Fruit fly (Drosophila melanogaster) whole organism, embryonic: ENCODE results near the gene FRG1.
A peak's percentile ranks its signal among the peaks of the same experiment; 100 is the strongest.

ENCODE experiments used
- Antp ChIP-seq: fragments of 200-800 bp; sonication (Bioruptor generic); optimal IDR thresholded peaks from 3 replicates; lab custom pipeline; 2016; ENCODE audit warnings: missing biosample characterization, missing genetic modification characterization
- Blimp-1 ChIP-seq: fragments of 200-800 bp; sonication (Bioruptor generic); optimal IDR thresholded peaks from 3 replicates; lab custom pipeline; 2018; ENCODE audit warnings: missing biosample characterization, missing genetic modification characterization, mild to moderate bottlenecking, moderate library complexity, missing genetic modification reagents
- CG11085 ChIP-seq: fragments of 200-800 bp; sonication (Bioruptor generic); IDR thresholded peaks from 2 replicates; pipeline ENCODE4 v1.3.6; 2022; ENCODE audit warnings: missing biosample characterization, missing genetic modification characterization
- CG11696 ChIP-seq: fragments of 200-800 bp; sonication (Bioruptor generic); IDR thresholded peaks from 2 replicates; pipeline ENCODE4 v1.3.6; 2022; ENCODE audit warnings: missing biosample characterization, missing genetic modification characterization
- CG12236 ChIP-seq: fragments of 200-800 bp; sonication (Bioruptor generic); optimal IDR thresholded peaks from 2 replicates; lab custom pipeline; 2016; ENCODE audit warnings: missing biosample characterization, missing genetic modification characterization
- CG12769 ChIP-seq: fragments of 200-800 bp; sonication (Bioruptor generic); optimal IDR thresholded peaks from 2 replicates; lab custom pipeline; 2019; ENCODE audit warnings: missing biosample characterization, mild to moderate bottlenecking, missing genetic modification characterization, moderate library complexity
- CG12942 ChIP-seq: fragments of 200-800 bp; sonication (Bioruptor generic); optimal IDR thresholded peaks from 3 replicates; lab custom pipeline; 2016; ENCODE audit warnings: missing biosample characterization, missing genetic modification characterization
- CG13624 ChIP-seq: fragments of 200-800 bp; sonication (Bioruptor generic); optimal IDR thresholded peaks from 2 replicates; lab custom pipeline; 2016; ENCODE audit warnings: missing biosample characterization, missing genetic modification characterization
- CG14014 ChIP-seq: fragments of 200-800 bp; sonication (Bioruptor generic); IDR thresholded peaks from 2 replicates; pipeline ENCODE4 v1.3.6; 2022; ENCODE audit warnings: missing biosample characterization, missing genetic modification characterization
- CG14050 ChIP-seq: fragments of 200-800 bp; sonication (Bioruptor generic); IDR thresholded peaks from 3 replicates; pipeline ENCODE4 v1.3.6; 2022; ENCODE audit warnings: missing biosample characterization, missing genetic modification characterization
- CG14965 ChIP-seq: fragments of 200-800 bp; sonication (Bioruptor generic); optimal IDR thresholded peaks from 2 replicates; lab custom pipeline; 2016; ENCODE audit warnings: missing biosample characterization, missing genetic modification characterization, borderline replicate concordance
- CG15479 ChIP-seq: fragments of 200-800 bp; sonication (Bioruptor generic); optimal IDR thresholded peaks from 3 replicates; lab custom pipeline; 2019; ENCODE audit warnings: missing biosample characterization, mild to moderate bottlenecking, missing genetic modification characterization, moderate library complexity
- CG17568 ChIP-seq: fragments of 200-800 bp; sonication (Bioruptor generic); optimal IDR thresholded peaks from 2 replicates; lab custom pipeline; 2018; ENCODE audit warnings: missing biosample characterization, mild to moderate bottlenecking, missing genetic modification characterization, moderate library complexity
- CG18262 ChIP-seq: fragments of 200-800 bp; optimal IDR thresholded peaks from 3 replicates; lab custom pipeline; 2019; ENCODE audit warnings: missing biosample characterization, mild to moderate bottlenecking, missing genetic modification characterization, moderate library complexity
- CG18619 ChIP-seq: fragments of 200-800 bp; sonication (Bioruptor generic); optimal IDR thresholded peaks from 3 replicates; lab custom pipeline; 2017; ENCODE audit warnings: missing biosample characterization, mild to moderate bottlenecking, missing genetic modification characterization
- CG2202 ChIP-seq: fragments of 200-800 bp; sonication (Bioruptor generic); optimal IDR thresholded peaks from 2 replicates; lab custom pipeline; 2018; ENCODE audit warnings: missing biosample characterization, mild to moderate bottlenecking, missing genetic modification characterization
- CG30403 ChIP-seq: fragments of 200-800 bp; sonication (Bioruptor generic); optimal IDR thresholded peaks from 3 replicates; lab custom pipeline; 2016; ENCODE audit warnings: missing biosample characterization, missing genetic modification characterization
- CG32772 ChIP-seq: fragments of 200-800 bp; sonication (Bioruptor generic); IDR thresholded peaks from 2 replicates; pipeline ENCODE4 v1.3.6; 2022; ENCODE audit warnings: missing biosample characterization, missing genetic modification characterization
- CG6254 ChIP-seq: fragments of 200-800 bp; sonication (Bioruptor generic); optimal IDR thresholded peaks from 3 replicates; lab custom pipeline; 2017; ENCODE audit warnings: mild to moderate bottlenecking, missing biosample characterization, missing genetic modification reagents, missing genetic modification characterization
- CG6654 ChIP-seq: fragments of 200-800 bp; sonication (Bioruptor generic); optimal IDR thresholded peaks from 2 replicates; lab custom pipeline; 2017; ENCODE audit warnings: missing biosample characterization, mild to moderate bottlenecking, missing genetic modification characterization
- CG6689 ChIP-seq: fragments of 200-800 bp; sonication (Bioruptor generic); IDR thresholded peaks from 2 replicates; pipeline ENCODE4 v1.3.6; 2022; ENCODE audit warnings: missing biosample characterization, missing genetic modification characterization
- Dad ChIP-seq: fragments of 200-800 bp; sonication (Bioruptor generic); optimal IDR thresholded peaks from 3 replicates; lab custom pipeline; 2016; ENCODE audit warnings: missing biosample characterization, missing genetic modification characterization
- Dfd ChIP-seq, 2 experiments: fragments of >200 bp; optimal IDR thresholded peaks; 2 replicates each; lab custom pipeline; 2017; ENCODE audit warnings: missing biosample characterization in 2 of 2, missing genetic modification characterization in 2 of 2
- E2f2 ChIP-seq: fragments of 200-800 bp; sonication (Bioruptor generic); IDR thresholded peaks from 2 replicates; pipeline ENCODE4 v1.3.6; 2022; ENCODE audit warnings: missing biosample characterization, missing genetic modification characterization
- Elba2 ChIP-seq: fragments of 200-800 bp; sonication (Bioruptor generic); optimal IDR thresholded peaks from 3 replicates; lab custom pipeline; 2016; ENCODE audit warnings: missing biosample characterization, missing genetic modification characterization
- GATAe ChIP-seq: fragments of 200-800 bp; sonication (Bioruptor generic); conservative IDR thresholded peaks from 2 replicates; pipeline ENCODE4 v1.3.6; 2022; ENCODE audit warnings: missing biosample characterization, missing genetic modification characterization
- Gsc ChIP-seq: fragments of 200-800 bp; sonication (Bioruptor generic); IDR thresholded peaks from 2 replicates; pipeline ENCODE4 v1.3.6; 2022; ENCODE audit warnings: missing biosample characterization, missing genetic modification characterization
- Gug ChIP-seq: fragments of 200-800 bp; sonication (Bioruptor generic); IDR thresholded peaks from 4 replicates; pipeline ENCODE4 v1.3.6; 2022; ENCODE audit warnings: missing biosample characterization, missing genetic modification characterization
- HLH54F ChIP-seq: fragments of 200-800 bp; sonication (Bioruptor generic); optimal IDR thresholded peaks from 3 replicates; lab custom pipeline; 2016; ENCODE audit warnings: missing biosample characterization, missing genetic modification characterization
- Mrtf ChIP-seq: fragments of 200-800 bp; sonication (Bioruptor generic); IDR thresholded peaks from 3 replicates; pipeline ENCODE4 v1.3.6; 2022; ENCODE audit warnings: missing biosample characterization, missing genetic modification characterization
- Rx ChIP-seq: fragments of 200-800 bp; sonication (Bioruptor generic); IDR thresholded peaks from 2 replicates; pipeline ENCODE4 v1.3.6; 2022; ENCODE audit warnings: missing biosample characterization, missing genetic modification characterization
- Ssrp ChIP-seq: fragments of 200-800 bp; sonication (Bioruptor generic); optimal IDR thresholded peaks from 2 replicates; lab custom pipeline; 2018; ENCODE audit warnings: missing biosample characterization, mild to moderate bottlenecking, missing genetic modification characterization, moderate library complexity
- YL-1 ChIP-seq: fragments of 200-800 bp; sonication (Bioruptor generic); optimal IDR thresholded peaks from 3 replicates; lab custom pipeline; 2017; ENCODE audit warnings: missing biosample characterization, mild to moderate bottlenecking, missing genetic modification characterization
- abd-A ChIP-seq: fragments of 200-800 bp; sonication (Bioruptor generic); optimal IDR thresholded peaks from 3 replicates; lab custom pipeline; 2019; ENCODE audit warnings: missing biosample characterization, mild to moderate bottlenecking, missing genetic modification characterization, moderate library complexity
- chinmo ChIP-seq: fragments of 200-800 bp; sonication (Bioruptor generic); IDR thresholded peaks from 4 replicates; pipeline ENCODE4 v1.3.6; 2022; ENCODE audit warnings: missing biosample characterization, missing genetic modification characterization; ENCODE audit not compliant: partially characterized antibody
- ci ChIP-seq: fragments of 200-800 bp; sonication (Bioruptor generic); IDR thresholded peaks from 3 replicates; pipeline ENCODE4 v1.3.6; 2022; ENCODE audit warnings: missing biosample characterization, missing genetic modification characterization
- fd96Cb ChIP-seq: fragments of 200-800 bp; sonication (Bioruptor generic); optimal IDR thresholded peaks from 2 replicates; lab custom pipeline; 2018; ENCODE audit warnings: missing biosample characterization, mild to moderate bottlenecking, missing genetic modification characterization, moderate library complexity
- fu2 ChIP-seq: fragments of 200-800 bp; sonication (Bioruptor generic); optimal IDR thresholded peaks from 2 replicates; lab custom pipeline; 2016; ENCODE audit warnings: missing biosample characterization, missing genetic modification characterization
- grau ChIP-seq: fragments of 200-800 bp; optimal IDR thresholded peaks from 3 replicates; lab custom pipeline; 2019; ENCODE audit warnings: missing biosample characterization, mild to moderate bottlenecking, missing genetic modification characterization, moderate library complexity
- hb ChIP-seq: fragments of 200-800 bp; sonication (Bioruptor generic); IDR thresholded peaks from 3 replicates; pipeline ENCODE4 v1.3.6; 2022; ENCODE audit warnings: missing biosample characterization, missing genetic modification characterization; ENCODE audit not compliant: partially characterized antibody
- ind ChIP-seq: fragments of 200-800 bp; sonication (Bioruptor generic); optimal IDR thresholded peaks from 3 replicates; lab custom pipeline; 2016; ENCODE audit warnings: missing biosample characterization, missing genetic modification characterization
- kah ChIP-seq: fragments of 200-800 bp; sonication (Bioruptor generic); optimal IDR thresholded peaks from 2 replicates; lab custom pipeline; 2018; ENCODE audit warnings: missing biosample characterization, mild to moderate bottlenecking, missing genetic modification characterization
- ken ChIP-seq: fragments of 200-800 bp; sonication (Bioruptor generic); IDR thresholded peaks from 3 replicates; pipeline ENCODE4 v1.3.6; 2022; ENCODE audit warnings: missing biosample characterization, missing genetic modification characterization
- nerfin-1 ChIP-seq: fragments of 200-800 bp; sonication (Bioruptor generic); optimal IDR thresholded peaks from 3 replicates; lab custom pipeline; 2019; ENCODE audit warnings: missing biosample characterization, mild to moderate bottlenecking, missing genetic modification characterization, moderate library complexity
- phol ChIP-seq: fragments of 200-800 bp; sonication (Bioruptor generic); optimal IDR thresholded peaks from 3 replicates; lab custom pipeline; 2018; ENCODE audit warnings: missing biosample characterization, mild to moderate bottlenecking, missing genetic modification characterization, moderate library complexity
- pita ChIP-seq: fragments of 200-800 bp; sonication (Bioruptor generic); optimal IDR thresholded peaks from 2 replicates; lab custom pipeline; 2017; ENCODE audit warnings: missing biosample characterization, mild to moderate bottlenecking, missing genetic modification characterization
- run ChIP-seq: fragments of 200-800 bp; sonication (Bioruptor generic); optimal IDR thresholded peaks from 3 replicates; lab custom pipeline; 2018; ENCODE audit warnings: missing biosample characterization, mild to moderate bottlenecking, missing genetic modification characterization
- sd ChIP-seq: fragments of 200-800 bp; sonication (Bioruptor generic); optimal IDR thresholded peaks from 3 replicates; lab custom pipeline; 2018; ENCODE audit warnings: missing biosample characterization, mild to moderate bottlenecking, missing genetic modification characterization, moderate library complexity
- sens-2 ChIP-seq: fragments of 200-800 bp; sonication (Bioruptor generic); IDR thresholded peaks from 2 replicates; pipeline ENCODE4 v1.3.6; 2022; ENCODE audit warnings: missing biosample characterization, missing genetic modification characterization
- sima ChIP-seq: fragments of 200-800 bp; sonication (Bioruptor generic); optimal IDR thresholded peaks from 2 replicates; lab custom pipeline; 2016; ENCODE audit warnings: missing biosample characterization, missing genetic modification characterization
- trem ChIP-seq: fragments of 200-800 bp; optimal IDR thresholded peaks from 3 replicates; lab custom pipeline; 2019; ENCODE audit warnings: missing biosample characterization, mild to moderate bottlenecking, missing genetic modification characterization, moderate library complexity
- unpg ChIP-seq: fragments of 200-800 bp; sonication (Bioruptor generic); optimal IDR thresholded peaks from 3 replicates; lab custom pipeline; 2018; ENCODE audit warnings: missing biosample characterization, mild to moderate bottlenecking, missing genetic modification characterization, moderate library complexity

Gene FRG1

DNA sequence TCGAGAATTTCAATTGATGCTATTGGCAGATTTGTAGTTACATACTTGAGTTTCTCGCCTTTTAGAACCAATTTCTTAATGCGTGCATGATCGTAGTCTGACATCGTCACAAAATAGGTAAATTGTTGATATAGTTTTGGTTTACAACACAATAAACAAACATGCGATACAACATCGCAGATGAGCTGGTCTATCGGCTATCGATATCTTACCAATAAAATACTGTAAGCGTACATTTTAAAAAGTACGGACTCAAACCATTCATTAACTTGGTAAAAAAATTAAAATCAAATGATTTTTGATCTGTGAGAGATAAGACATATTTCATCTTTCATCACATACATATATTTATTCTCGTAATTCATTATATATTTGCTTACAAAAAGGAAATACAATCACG is at the start of gene FRG1 (continued):
- no peak for TF ChIP-seq Dfd (GFP tag; optimal IDR thresholded peaks at IDR 0.05; lab: Kevin White, UChicago)
- TF ChIP-seq unpg, result no peak
- no peak for TF ChIP-seq CG14014 (GFP tag; lab: Robert Waterston, UW)
- 0 out of 4 replicates have a peak, but pooled peaks have one; percentile 69 for TF ChIP-seq chinmo (GFP tag; lab: Robert Waterston, UW)
- no peak for TF ChIP-seq CG13624 (GFP tag; lab: Kevin White, UChicago)
- TF ChIP-seq Elba2, result no peak
- no peak for TF ChIP-seq CG14050 (GFP tag; lab: Robert Waterston, UW)
- TF ChIP-seq CG2202, result no peak
- no peak for TF ChIP-seq Mrtf
- no peak for TF ChIP-seq CG12769 (tag; lab: Kevin White, UChicago)
- no peak for TF ChIP-seq abd-A
- TF ChIP-seq Gug (GFP tag; lab: Robert Waterston, UW), result no peak
- TF ChIP-seq Rx (GFP tag; lab: Robert Waterston, UW), result no peak
- TF ChIP-seq CG6689 (GFP tag; lab: Robert Waterston, UW), result no peak
- no peak for TF ChIP-seq CG15479 (GFP tag; lab: Kevin White, UChicago)
- TF ChIP-seq CG30403 (GFP tag; lab: Kevin White, UChicago), result no peak
- TF ChIP-seq Blimp-1 (GFP tag; lab: Kevin White, UChicago), result no peak
- no peak for TF ChIP-seq CG11085 (GFP tag; lab: Robert Waterston, UW)
- no peak for TF ChIP-seq CG6654
- TF ChIP-seq ken (GFP tag; lab: Robert Waterston, UW), result no peak
- TF ChIP-seq CG18619 (GFP tag; lab: Kevin White, UChicago), result no peak
- peak; percentile 34 for TF ChIP-seq phol (tag; lab: Kevin White, UChicago)
- TF ChIP-seq CG6254, result no peak
- TF ChIP-seq fu2 (GFP tag; lab: Kevin White, UChicago), result no peak
- TF ChIP-seq Ssrp, result no peak
- TF ChIP-seq Antp (GFP tag; lab: Kevin White, UChicago), result no peak
- no peak for TF ChIP-seq CG12942 (GFP tag; lab: Kevin White, UChicago)
- no peak for TF ChIP-seq kah (GFP tag; lab: Kevin White, UChicago)
- no peak for TF ChIP-seq run (tag; lab: Kevin White, UChicago)
- TF ChIP-seq grau (tag; lab: Kevin White, UChicago), result peak; percentile 7
- TF ChIP-seq sens-2 (GFP tag; lab: Robert Waterston, UW), result no peak
- no peak for TF ChIP-seq CG12236 (GFP tag; lab: Kevin White, UChicago)
- peak; percentile 68 for TF ChIP-seq E2f2 (GFP tag; lab: Robert Waterston, UW)
- TF ChIP-seq CG18262 (tag; lab: Kevin White, UChicago), result no peak
- TF ChIP-seq hb (GFP tag; lab: Robert Waterston, UW), result no peak
- TF ChIP-seq sd, result no peak
- TF ChIP-seq YL-1 (GFP tag; lab: Kevin White, UChicago), result peak; percentile 45
- TF ChIP-seq CG17568 (GFP tag; lab: Kevin White, UChicago), result no peak
- TF ChIP-seq CG11696 (GFP tag; lab: Robert Waterston, UW), result no peak
- TF ChIP-seq CG32772 (GFP tag; lab: Robert Waterston, UW), result no peak
- no peak for TF ChIP-seq nerfin-1 (tag; lab: Kevin White, UChicago)
- no peak for TF ChIP-seq CG14965 (GFP tag; lab: Kevin White, UChicago)
- TF ChIP-seq ind (GFP tag; lab: Kevin White, UChicago), result no peak
- TF ChIP-seq GATAe (GFP tag; lab: Robert Waterston, UW), result no peak
- no peak for TF ChIP-seq Gsc (GFP tag; lab: Robert Waterston, UW)
- no peak for TF ChIP-seq ci (GFP tag; lab: Robert Waterston, UW)
- no peak for TF ChIP-seq HLH54F (GFP tag; lab: Kevin White, UChicago)
- TF ChIP-seq pita, result peak; percentile 36
- no peak for TF ChIP-seq sima (GFP tag; lab: Kevin White, UChicago)
- no peak for TF ChIP-seq Dad (GFP tag; lab: Kevin White, UChicago)
- peak; percentile 43 for TF ChIP-seq trem (tag; lab: Kevin White, UChicago)
- no peak for TF ChIP-seq fd96Cb (tag; lab: Kevin White, UChicago)
